Worm (Caenorhabditis elegans): ENCODE results near the gene egl-44.

The egl-44 gene

ce11 chrII:5917010-5917472, 11.6 kb upstream of the egl-44 start, which contains the start of gene frh-1:
Gene frh-1, plus strand, starts transcription at chrII:5917422.
- TF ChIP-seq unc-62 (GFP tag; optimal IDR thresholded peaks at IDR 0.05) (no peak), elt-2 (tag; optimal IDR thresholded peaks at IDR 0.05) (peak; percentile 26), zag-1 (tag; optimal IDR thresholded peaks at IDR 0.05) (no peak), elt-3 (tag; optimal IDR thresholded peaks at IDR 0.05) (no peak), eor-1 (tag; optimal IDR thresholded peaks at IDR 0.05) (no peak)

ce11 chrII:5918149-5918697, 10.4 kb upstream of the egl-44 start, which contains the start of gene ptp-2:
Gene ptp-2, plus strand, starts transcription at chrII:5918647.
- TF ChIP-seq ztf-4 (tag; optimal IDR thresholded peaks at IDR 0.05) = no peak
- TF ChIP-seq nhr-76 (tag; optimal IDR thresholded peaks at IDR 0.05) = no peak
- TF ChIP-seq nhr-28 (tag; optimal IDR thresholded peaks at IDR 0.05) = no peak
- TF ChIP-seq R02D3.7 (tag; optimal IDR thresholded peaks at IDR 0.05) = no peak
- TF ChIP-seq nfya-1 (tag; optimal IDR thresholded peaks at IDR 0.05; ENCODE audit: insufficient read depth) = peak; percentile 47
- peak; percentile 0 for TF ChIP-seq elt-2 (tag; optimal IDR thresholded peaks at IDR 0.05)
- TF ChIP-seq daf-12 (tag; optimal IDR thresholded peaks at IDR 0.05) = no peak
- no peak for TF ChIP-seq elt-3 (tag; optimal IDR thresholded peaks at IDR 0.05)
- TF ChIP-seq nhr-43 (tag; optimal IDR thresholded peaks at IDR 0.05; ENCODE audit: poor library complexity, severe bottlenecking) = peak; percentile 33
- TF ChIP-seq fos-1 (tag; optimal IDR thresholded peaks at IDR 0.05) = no peak
- TF ChIP-seq elt-1 (tag; optimal IDR thresholded peaks at IDR 0.05) = no peak
- no peak for TF ChIP-seq fkh-10 (GFP tag; optimal IDR thresholded peaks at IDR 0.05)
- TF ChIP-seq nhr-25 (tag; optimal IDR thresholded peaks at IDR 0.05) = no peak
- no peak for TF ChIP-seq sea-2 (GFP tag; optimal IDR thresholded peaks at IDR 0.05)
- TF ChIP-seq lin-15B (tag; optimal IDR thresholded peaks at IDR 0.05) = peak; percentile 43
- no peak for TF ChIP-seq eor-1 (tag; optimal IDR thresholded peaks at IDR 0.05)
- TF ChIP-seq unc-39 (tag; optimal IDR thresholded peaks at IDR 0.05) = no peak
- TF ChIP-seq ama-1 (optimal IDR thresholded peaks at IDR 0.05) = no peak
- TF ChIP-seq mml-1 (tag; optimal IDR thresholded peaks at IDR 0.05) = no peak
- no peak for TF ChIP-seq snpc-4 (tag; optimal IDR thresholded peaks at IDR 0.05)
- no peak for TF ChIP-seq ztf-11 (tag; optimal IDR thresholded peaks at IDR 0.05)
- no peak for TF ChIP-seq aly-2 (tag; optimal IDR thresholded peaks at IDR 0.05)
- TF ChIP-seq egl-5 (tag; optimal IDR thresholded peaks at IDR 0.05) = no peak
- TF ChIP-seq nhr-67 (tag; optimal IDR thresholded peaks at IDR 0.05) = no peak
- peak; percentile 51 for TF ChIP-seq pha-4 (tag; optimal IDR thresholded peaks at IDR 0.05)
- no peak for TF ChIP-seq nhr-237 (tag; optimal IDR thresholded peaks at IDR 0.05)
- peak; percentile 41 for TF ChIP-seq nhr-23 (tag; optimal IDR thresholded peaks at IDR 0.05)
- no peak for TF ChIP-seq nhr-11 (tag; optimal IDR thresholded peaks at IDR 0.05)
- TF ChIP-seq hmg-11 (tag; optimal IDR thresholded peaks at IDR 0.05) = peak; percentile 11

- TF ChIP-seq fos-1 (tag; optimal IDR thresholded peaks at IDR 0.05) (no peak), skn-1 (tag; optimal IDR thresholded peaks at IDR 0.05) (no peak), jun-1 (tag; optimal IDR thresholded peaks at IDR 0.05) (no peak), ztf-4 (tag; optimal IDR thresholded peaks at IDR 0.05) (no peak)
These were observed 7.0 kb upstream of the egl-44 start, which contains the start of gene vrk-1 for ce11 chrII:5921620-5922019. Gene vrk-1, plus strand, starts transcription at chrII:5921967.

ce11 chrII:5930095-5930653, 1.6 kb downstream of the egl-44 start:
- no peak for TF ChIP-seq elt-3 (tag; optimal IDR thresholded peaks at IDR 0.05)
- no peak for TF ChIP-seq nhr-77 (tag; optimal IDR thresholded peaks at IDR 0.05)
- no peak for TF ChIP-seq R02D3.7 (tag; optimal IDR thresholded peaks at IDR 0.05)
- no peak for TF ChIP-seq nfya-1 (tag; optimal IDR thresholded peaks at IDR 0.05; ENCODE audit: insufficient read depth)
- TF ChIP-seq nhr-28 (tag; optimal IDR thresholded peaks at IDR 0.05) = no peak
- TF ChIP-seq nhr-76 (tag; optimal IDR thresholded peaks at IDR 0.05) = no peak
- TF ChIP-seq unc-62 (GFP tag; optimal IDR thresholded peaks at IDR 0.05) = no peak
- no peak for TF ChIP-seq egl-27 (tag; optimal IDR thresholded peaks at IDR 0.05)
- TF ChIP-seq eor-1 (tag; optimal IDR thresholded peaks at IDR 0.05) = no peak
- peak; percentile 51 for TF ChIP-seq skn-1 (tag; optimal IDR thresholded peaks at IDR 0.05)
- TF ChIP-seq ama-1 (optimal IDR thresholded peaks at IDR 0.05) = no peak
- no peak for TF ChIP-seq nhr-67 (tag; optimal IDR thresholded peaks at IDR 0.05)
- no peak for TF ChIP-seq sea-2 (GFP tag; optimal IDR thresholded peaks at IDR 0.05)
- no peak for TF ChIP-seq nhr-12 (tag; optimal IDR thresholded peaks at IDR 0.05)
- no peak for TF ChIP-seq lin-39 (tag; optimal IDR thresholded peaks at IDR 0.05)
- TF ChIP-seq ceh-9 (tag; optimal IDR thresholded peaks at IDR 0.05) = no peak
- no peak for TF ChIP-seq elt-1 (tag; optimal IDR thresholded peaks at IDR 0.05)
- no peak for TF ChIP-seq nhr-43 (tag; optimal IDR thresholded peaks at IDR 0.05; ENCODE audit: poor library complexity, severe bottlenecking)
- no peak for TF ChIP-seq nhr-11 (tag; optimal IDR thresholded peaks at IDR 0.05)
- TF ChIP-seq fkh-2 (tag; optimal IDR thresholded peaks at IDR 0.05) = no peak
- no peak for TF ChIP-seq tbx-2 (tag; optimal IDR thresholded peaks at IDR 0.05)
- TF ChIP-seq pha-4 (tag; optimal IDR thresholded peaks at IDR 0.05) = peak; percentile 77
- TF ChIP-seq snpc-4 (tag; optimal IDR thresholded peaks at IDR 0.05) = peak; percentile 23
- TF ChIP-seq elt-2 (tag; optimal IDR thresholded peaks at IDR 0.05) = peak; percentile 96
- no peak for TF ChIP-seq hmg-11 (tag; optimal IDR thresholded peaks at IDR 0.05)
- peak; percentile 93 for TF ChIP-seq pqm-1 (tag; optimal IDR thresholded peaks at IDR 0.05)
- no peak for TF ChIP-seq ceh-82 (tag; optimal IDR thresholded peaks at IDR 0.05)
- no peak for TF ChIP-seq aly-2 (tag; optimal IDR thresholded peaks at IDR 0.05)
- no peak for TF ChIP-seq mml-1 (tag; optimal IDR thresholded peaks at IDR 0.05)
- TF ChIP-seq ceh-28 (tag; optimal IDR thresholded peaks at IDR 0.05) = peak; percentile 24
- no peak for TF ChIP-seq ceh-16 (tag; optimal IDR thresholded peaks at IDR 0.05)
- TF ChIP-seq nhr-25 (tag; optimal IDR thresholded peaks at IDR 0.05) = no peak
